Fruit fly (Drosophila melanogaster): ENCODE data around the gene modSP.
A peak's percentile ranks its signal among the peaks of the same experiment; 100 is the strongest.

DNA sequence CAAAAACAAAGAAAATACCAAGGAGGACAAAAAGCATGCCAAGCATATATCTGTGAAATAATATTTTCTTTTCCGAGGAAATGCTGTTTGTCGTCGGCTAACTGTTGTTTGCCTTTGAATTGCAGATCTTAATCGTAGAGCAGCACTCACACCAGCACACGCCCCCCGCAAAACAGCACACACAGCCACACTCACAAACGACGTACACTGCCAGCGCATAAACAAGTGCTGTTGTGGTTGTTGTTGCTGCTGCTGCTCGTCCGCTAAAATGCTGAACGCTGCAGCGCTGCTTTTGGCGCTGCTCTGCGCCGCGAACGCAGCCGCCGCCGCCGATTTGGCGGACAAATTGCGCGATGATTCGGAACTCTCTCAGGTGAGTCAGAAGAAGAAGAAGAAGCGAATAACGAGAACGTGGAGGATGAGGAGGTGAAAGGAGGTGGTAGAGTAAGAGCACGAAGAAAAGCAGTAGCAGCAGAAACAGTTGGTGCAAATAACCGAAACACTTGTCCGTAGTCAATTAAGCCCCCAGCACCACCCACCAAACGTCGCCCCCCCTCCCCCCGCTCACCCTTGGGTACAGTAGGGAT, 29.5 kb downstream of the modSP start:
- TF ChIP-seq CG8159 (tag; optimal IDR thresholded peaks at IDR 0.05) = no peak
- no peak for TF ChIP-seq CG10348 (GFP tag; IDR thresholded peaks at IDR 0.05)
- TF ChIP-seq CG12605 (GFP tag; IDR thresholded peaks at IDR 0.05) = no peak
- peak; percentile 34 for TF ChIP-seq EcR (GFP tag; optimal IDR thresholded peaks at IDR 0.05)
